Fruit fly (Drosophila melanogaster) whole organism, prepupa: ENCODE data around the gene CG32040.
A peak's percentile ranks its signal among the peaks of the same experiment; 100 is the strongest.

ENCODE experiments used
- Blimp-1 ChIP-seq: fragments of 200-800 bp; sonication (Bioruptor generic); optimal IDR thresholded peaks from 3 replicates; lab custom pipeline; 2017; ENCODE audit warnings: missing biosample characterization, missing genetic modification characterization, mild to moderate bottlenecking, moderate library complexity, missing genetic modification reagents
- CG10631 ChIP-seq: fragments of 200-800 bp; sonication (Bioruptor generic); optimal IDR thresholded peaks from 2 replicates; lab custom pipeline; 2016; ENCODE audit warnings: missing biosample characterization, missing genetic modification characterization
- CG10669 ChIP-seq: fragments of 200-800 bp; sonication (Bioruptor generic); optimal IDR thresholded peaks from 3 replicates; lab custom pipeline; 2018; ENCODE audit warnings: missing biosample characterization, mild to moderate bottlenecking, missing genetic modification characterization, moderate library complexity
- CG11294 ChIP-seq: fragments of 200-800 bp; sonication (Bioruptor generic); IDR thresholded peaks from 2 replicates; pipeline ENCODE4 v1.3.6; 2022; ENCODE audit warnings: missing biosample characterization, missing genetic modification characterization
- CG11902 ChIP-seq: fragments of 200-800 bp; sonication (Bioruptor generic); optimal IDR thresholded peaks from 3 replicates; lab custom pipeline; 2016; ENCODE audit warnings: missing biosample characterization, missing genetic modification characterization
- CG15336 ChIP-seq: fragments of 200-800 bp; sonication (Bioruptor generic); IDR thresholded peaks from 2 replicates; pipeline ENCODE4 v1.3.6; 2022; ENCODE audit warnings: missing biosample characterization, missing genetic modification characterization
- CG1621 ChIP-seq: fragments of 200-800 bp; sonication (Bioruptor generic); optimal IDR thresholded peaks from 3 replicates; lab custom pipeline; 2018; ENCODE audit warnings: missing biosample characterization, mild to moderate bottlenecking, missing genetic modification characterization
- CG3032 ChIP-seq: fragments of 200-800 bp; optimal IDR thresholded peaks from 2 replicates; lab custom pipeline; 2019; ENCODE audit warnings: missing biosample characterization, mild to moderate bottlenecking, missing genetic modification characterization, moderate library complexity
- CG31627 ChIP-seq: fragments of 200-800 bp; sonication (Bioruptor generic); optimal IDR thresholded peaks from 3 replicates; lab custom pipeline; 2016; ENCODE audit warnings: missing biosample characterization, missing genetic modification characterization
- CG32006 ChIP-seq: fragments of 200-800 bp; sonication (Bioruptor generic); optimal IDR thresholded peaks from 3 replicates; lab custom pipeline; 2017; ENCODE audit warnings: missing biosample characterization, mild to moderate bottlenecking, missing genetic modification characterization
- CG3919 ChIP-seq: fragments of 200-800 bp; sonication (Bioruptor generic); optimal IDR thresholded peaks from 3 replicates; lab custom pipeline; 2016; ENCODE audit warnings: missing biosample characterization, missing genetic modification characterization
- CG6163 ChIP-seq: fragments of 200-800 bp; sonication (Bioruptor generic); IDR thresholded peaks from 3 replicates; pipeline ENCODE4 v1.3.6; 2022; ENCODE audit warnings: missing biosample characterization, missing genetic modification characterization
- CG6808 ChIP-seq: fragments of 200-800 bp; sonication (Bioruptor generic); optimal IDR thresholded peaks from 3 replicates; lab custom pipeline; 2017; ENCODE audit warnings: missing biosample characterization, missing genetic modification characterization, mild to moderate bottlenecking, moderate library complexity, missing genetic modification reagents
- CG6854 ChIP-seq: fragments of 200-800 bp; sonication (Bioruptor generic); optimal IDR thresholded peaks from 2 replicates; lab custom pipeline; 2017; ENCODE audit warnings: missing biosample characterization, mild to moderate bottlenecking, missing genetic modification characterization
- CG7368 ChIP-seq: fragments of 200-800 bp; sonication (Bioruptor generic); optimal IDR thresholded peaks from 3 replicates; lab custom pipeline; 2016; ENCODE audit warnings: missing biosample characterization, missing genetic modification characterization
- CG8319 ChIP-seq: fragments of 200-800 bp; sonication (Bioruptor generic); optimal IDR thresholded peaks from 3 replicates; lab custom pipeline; 2016; ENCODE audit warnings: missing biosample characterization, missing genetic modification characterization
- CG8632 ChIP-seq: fragments of 200-800 bp; sonication (Bioruptor generic); optimal IDR thresholded peaks from 3 replicates; lab custom pipeline; 2016; ENCODE audit warnings: missing biosample characterization, missing genetic modification characterization
- Eip75B ChIP-seq: fragments of 200-800 bp; sonication (Bioruptor generic); optimal IDR thresholded peaks from 3 replicates; lab custom pipeline; 2016; ENCODE audit warnings: missing biosample characterization, missing genetic modification characterization
- Eip78C ChIP-seq: fragments of 200-800 bp; sonication (Bioruptor generic); peaks from one replicate; lab custom pipeline; 2016; ENCODE audit warnings: missing biosample characterization, missing genetic modification characterization
- Eip93F ChIP-seq: fragments of 200-800 bp; sonication (Bioruptor generic); optimal IDR thresholded peaks from 2 replicates; lab custom pipeline; 2016; ENCODE audit warnings: missing biosample characterization, mild to moderate bottlenecking, missing genetic modification characterization
- Ets96B ChIP-seq: fragments of 200-800 bp; optimal IDR thresholded peaks from 2 replicates; lab custom pipeline; 2019; ENCODE audit warnings: missing biosample characterization, mild to moderate bottlenecking, missing genetic modification characterization, moderate library complexity
- Hr38 ChIP-seq: sonication (Bioruptor generic); optimal IDR thresholded peaks from 2 replicates; lab custom pipeline; 2016; ENCODE audit warnings: missing biosample characterization, missing genetic modification characterization
- Hr39 ChIP-seq: fragments of 200-800 bp; sonication (Bioruptor generic); optimal IDR thresholded peaks from 2 replicates; lab custom pipeline; 2016; ENCODE audit warnings: missing biosample characterization, missing genetic modification characterization
- Hr4 ChIP-seq: fragments of 200-800 bp; sonication (Bioruptor generic); optimal IDR thresholded peaks from 3 replicates; lab custom pipeline; 2016; ENCODE audit warnings: missing biosample characterization, missing genetic modification characterization
- Lpt ChIP-seq: fragments of 200-800 bp; sonication (Bioruptor generic); optimal IDR thresholded peaks from 3 replicates; lab custom pipeline; 2016; ENCODE audit warnings: missing biosample characterization, missing genetic modification characterization
- Sox102F ChIP-seq: fragments of 200-800 bp; sonication (Bioruptor generic); optimal IDR thresholded peaks from 2 replicates; lab custom pipeline; 2016; ENCODE audit warnings: missing biosample characterization, mild to moderate bottlenecking, missing genetic modification characterization
- Sox14 ChIP-seq: fragments of 200-800 bp; sonication (Bioruptor generic); optimal IDR thresholded peaks from 3 replicates; lab custom pipeline; 2016; ENCODE audit warnings: missing biosample characterization, missing genetic modification characterization
- Sox15 ChIP-seq: fragments of 200-800 bp; sonication (Bioruptor generic); optimal IDR thresholded peaks from 3 replicates; lab custom pipeline; 2016; ENCODE audit warnings: missing biosample characterization, missing genetic modification characterization
- achi ChIP-seq: fragments of 200-800 bp; sonication (Bioruptor generic); optimal IDR thresholded peaks from 3 replicates; lab custom pipeline; 2016; ENCODE audit warnings: missing biosample characterization, missing genetic modification characterization
- acj6 ChIP-seq: fragments of 200-800 bp; sonication (Bioruptor generic); optimal IDR thresholded peaks from 3 replicates; lab custom pipeline; 2016; ENCODE audit warnings: missing biosample characterization, missing genetic modification characterization
- cyc ChIP-seq: fragments of 200-800 bp; sonication (Bioruptor generic); optimal IDR thresholded peaks from 3 replicates; lab custom pipeline; 2016; ENCODE audit warnings: missing biosample characterization, missing genetic modification characterization
- dac ChIP-seq: fragments of 200-800 bp; sonication (Bioruptor generic); optimal IDR thresholded peaks from 2 replicates; lab custom pipeline; 2017; ENCODE audit warnings: missing biosample characterization, mild to moderate bottlenecking, missing genetic modification characterization
- dsx ChIP-seq: fragments of 200-800 bp; optimal IDR thresholded peaks from 3 replicates; lab custom pipeline; 2019; ENCODE audit warnings: missing biosample characterization, mild to moderate bottlenecking, missing genetic modification characterization, moderate library complexity; ENCODE audit not compliant: poor library complexity, severe bottlenecking
- eg ChIP-seq: fragments of 200-800 bp; sonication (Bioruptor generic); IDR thresholded peaks from 3 replicates; pipeline ENCODE4 v1.3.6; 2022; ENCODE audit warnings: missing biosample characterization, missing genetic modification characterization
- esn ChIP-seq: fragments of 200-800 bp; sonication (Bioruptor generic); optimal IDR thresholded peaks from 2 replicates; lab custom pipeline; 2016; ENCODE audit warnings: missing biosample characterization, mild to moderate bottlenecking, missing genetic modification characterization, moderate library complexity
- fd59A ChIP-seq: fragments of 200-800 bp; sonication (Bioruptor generic); optimal IDR thresholded peaks from 2 replicates; lab custom pipeline; 2017; ENCODE audit warnings: missing biosample characterization, mild to moderate bottlenecking, missing genetic modification characterization, missing genetic modification reagents
- fkh ChIP-seq: fragments of 200-800 bp; sonication (Bioruptor generic); optimal IDR thresholded peaks from 3 replicates; lab custom pipeline; 2017; ENCODE audit warnings: missing biosample characterization, mild to moderate bottlenecking, missing genetic modification characterization, moderate library complexity
- lz ChIP-seq: fragments of 200-800 bp; sonication (Bioruptor generic); optimal IDR thresholded peaks from 3 replicates; lab custom pipeline; 2016; ENCODE audit warnings: missing biosample characterization, missing genetic modification characterization
- net ChIP-seq: fragments of 200-800 bp; sonication (Bioruptor generic); optimal IDR thresholded peaks from 3 replicates; lab custom pipeline; 2016; ENCODE audit warnings: missing biosample characterization, missing genetic modification characterization
- pdm3 ChIP-seq: fragments of 200-800 bp; sonication (Bioruptor generic); optimal IDR thresholded peaks from 3 replicates; lab custom pipeline; 2016; ENCODE audit warnings: missing biosample characterization, missing genetic modification characterization
- salr ChIP-seq, 2 experiments: fragments of 200-800 bp; sonication (Bioruptor generic); optimal IDR thresholded peaks; 3 replicates each; lab custom pipeline; 2016 to 2018; ENCODE audit warnings: missing biosample characterization in 2 of 2, missing genetic modification characterization in 2 of 2, mild to moderate bottlenecking in 1 of 2
- spab ChIP-seq: fragments of 200-800 bp; sonication (Bioruptor generic); optimal IDR thresholded peaks from 2 replicates; lab custom pipeline; 2017; ENCODE audit warnings: missing biosample characterization, mild to moderate bottlenecking, missing genetic modification characterization, missing genetic modification reagents
- svp ChIP-seq: fragments of 200-800 bp; sonication (Bioruptor generic); peaks from one replicate; lab custom pipeline; 2016; ENCODE audit warnings: missing biosample characterization, missing genetic modification characterization

CG32040 gene

dm6 chr3L:9361894-9362293, 8.1 kb downstream of the CG32040 start, which contains the start of gene CG34456:
Gene CG34456, plus strand, starts transcription at chr3L:9362108.
- TF ChIP-seq fkh (GFP tag; lab: Kevin White, UChicago) = peak; percentile 25
- TF ChIP-seq svp = peak; percentile 81
- TF ChIP-seq CG1621 = no peak
- no peak for TF ChIP-seq CG32006 (GFP tag; lab: Kevin White, UChicago)
- TF ChIP-seq CG6808 (GFP tag; lab: Kevin White, UChicago) = peak; percentile 19
- no peak for TF ChIP-seq CG31627 (GFP tag; lab: Kevin White, UChicago)
- peak; percentile 59 for TF ChIP-seq Eip78C (GFP tag; lab: Kevin White, UChicago)
- TF ChIP-seq CG6163 (GFP tag; lab: Robert Waterston, UW) = 0 out of 3 replicates have a peak, but pooled peaks have one; percentile 39
- TF ChIP-seq, all 60 proteins: peak for 5

DNA sequence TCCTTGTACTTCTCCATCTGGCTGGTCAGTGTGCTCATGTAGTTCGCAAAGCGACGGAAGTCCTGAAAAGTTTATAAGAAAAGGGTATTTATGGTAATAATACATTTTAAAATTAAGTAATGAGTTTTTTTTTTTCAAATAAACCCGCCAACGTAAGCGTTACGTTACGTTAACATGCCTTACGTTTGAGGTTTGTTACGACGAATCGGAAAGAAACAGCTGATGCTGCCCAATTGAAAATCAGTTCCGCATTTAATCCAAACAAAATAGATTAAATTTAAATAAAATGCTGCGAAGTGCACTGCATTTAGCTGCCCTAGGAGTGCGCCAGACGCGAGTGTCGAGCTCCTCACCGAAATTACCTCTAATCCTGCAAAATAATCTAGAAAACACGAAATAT, 10.3 kb downstream of the CG32040 start, which contains the start of gene mRRF1:
Gene mRRF1 (plus strand): TSS at position 220 of the 400 bp plus-strand sequence.
- TF ChIP-seq CG7368 (no peak), Hr38 (GFP tag; lab: Kevin White, UChicago) (no peak), pdm3 (GFP tag; lab: Kevin White, UChicago) (no peak), Blimp-1 (GFP tag; lab: Kevin White, UChicago) (no peak), spab (GFP tag; lab: Kevin White, UChicago) (no peak), CG6854 (GFP tag; lab: Kevin White, UChicago) (no peak), Ets96B (tag; lab: Kevin White, UChicago) (no peak), CG11902 (GFP tag; lab: Kevin White, UChicago) (no peak), Sox15 (GFP tag; lab: Kevin White, UChicago) (no peak), dac (GFP tag; lab: Kevin White, UChicago) (no peak), CG15336 (GFP tag; lab: Robert Waterston, UW) (no peak), cyc (GFP tag; lab: Kevin White, UChicago) (no peak), achi (GFP tag; lab: Kevin White, UChicago) (peak; percentile 58), CG31627 (GFP tag; lab: Kevin White, UChicago) (no peak), Hr4 (GFP tag; lab: Kevin White, UChicago) (no peak), Eip93F (peak; percentile 15), Sox14 (GFP tag; lab: Kevin White, UChicago) (no peak)

- TF ChIP-seq CG3032 (tag; lab: Kevin White, UChicago) (peak; percentile 24), CG8632 (GFP tag; lab: Kevin White, UChicago) (no peak), CG3919 (GFP tag; lab: Kevin White, UChicago) (no peak), spab (GFP tag; lab: Kevin White, UChicago) (no peak), fd59A (GFP tag; lab: Kevin White, UChicago) (no peak), acj6 (GFP tag; lab: Kevin White, UChicago) (no peak), CG7368 (no peak), pdm3 (GFP tag; lab: Kevin White, UChicago) (no peak), Hr4 (GFP tag; lab: Kevin White, UChicago) (no peak), CG31627 (GFP tag; lab: Kevin White, UChicago) (peak; percentile 26), CG1621 (no peak), dsx (GFP tag; lab: Kevin White, UChicago) (no peak), CG11902 (GFP tag; lab: Kevin White, UChicago) (peak; percentile 4), net (no peak), Lpt (GFP tag; lab: Kevin White, UChicago) (no peak), Eip78C (GFP tag; lab: Kevin White, UChicago) (peak; percentile 77), CG11294 (GFP tag; lab: Robert Waterston, UW) (no peak), CG32006 (GFP tag; lab: Kevin White, UChicago) (no peak), Sox15 (GFP tag; lab: Kevin White, UChicago) (no peak), Eip75B (no peak), Blimp-1 (GFP tag; lab: Kevin White, UChicago) (no peak), eg (GFP tag; lab: Robert Waterston, UW) (0 out of 3 replicates have a peak, but pooled peaks have one; percentile 16), CG10669 (no peak), salr (GFP tag; optimal IDR thresholded peaks at IDR 0.05; lab: Kevin White, UChicago) (no peak), Hr39 (GFP tag; lab: Kevin White, UChicago) (no peak), CG6163 (GFP tag; lab: Robert Waterston, UW) (peak; percentile 69), Ets96B (tag; lab: Kevin White, UChicago) (no peak), esn (GFP tag; lab: Kevin White, UChicago) (peak; percentile 62), CG10631 (no peak), Hr38 (GFP tag; lab: Kevin White, UChicago) (no peak), CG15336 (GFP tag; lab: Robert Waterston, UW) (no peak), CG8319 (no peak), cyc (GFP tag; lab: Kevin White, UChicago) (peak; percentile 30), svp (peak; percentile 64), CG6808 (GFP tag; lab: Kevin White, UChicago) (no peak), lz (peak; percentile 38), Sox102F (no peak)
Measured at dm6 chr3L:9366850-9367430, 13.1 kb downstream of the CG32040 start, which contains the start of the genes Klp67A and CG4452. Gene Klp67A, minus strand, starts transcription at chr3L:9367046. Gene CG4452, plus strand, starts transcription at chr3L:9367377.
